Worm (Caenorhabditis elegans): Measurements from ENCODE around the gene unc-3.

DNA sequence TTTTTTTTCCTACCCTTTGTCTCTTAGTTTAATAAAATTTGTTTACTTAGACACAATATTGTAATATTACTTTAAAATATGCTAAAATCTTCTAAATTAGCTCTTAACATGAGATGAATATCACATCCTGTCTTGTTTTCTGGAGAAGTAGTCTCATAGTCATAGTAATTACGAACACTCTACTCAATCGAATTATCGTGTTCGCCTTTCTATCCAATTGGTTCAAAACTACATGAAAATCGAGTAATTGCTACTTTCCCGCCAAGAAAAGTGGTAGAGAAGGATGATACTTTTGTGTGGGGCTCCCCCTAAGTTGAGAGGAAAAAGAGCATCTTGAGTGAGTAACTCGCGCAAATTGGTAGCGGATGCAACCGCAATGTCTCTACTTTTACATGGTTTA is 4.8 kb downstream of the unc-3 start:
- no peak for TF ChIP-seq F49E8.2 (tag; optimal IDR thresholded peaks at IDR 0.05; ENCODE audit: insufficient read depth)
- TF ChIP-seq ceh-40 (GFP tag; IDR thresholded peaks at IDR 0.05), result no peak
- no peak for TF ChIP-seq madf-8 (GFP tag; conservative IDR thresholded peaks at IDR 0.05)
- no peak for TF ChIP-seq pha-4 (tag; optimal IDR thresholded peaks at IDR 0.05)
- TF ChIP-seq F10E7.11 (tag; optimal IDR thresholded peaks at IDR 0.05), result no peak
